Worm (Caenorhabditis elegans) whole organism, midembryonic: Measurements from ENCODE around the gene ZK792.5.

Experiments
- klf-2 ChIP-seq: fragments of 200-800 bp; sonication (Bioruptor generic); conservative IDR thresholded peaks from 2 replicates; pipeline ENCODE4 v1.3.6; 2022; ENCODE audit warnings: missing genetic modification reagents, missing genetic modification characterization, missing compliant biosample characterization
- ztf-23 ChIP-seq: fragments of 200-800 bp; sonication (Bioruptor generic); IDR thresholded peaks from 2 replicates; pipeline ENCODE4 v1.3.6; 2022; ENCODE audit warnings: missing genetic modification reagents, missing genetic modification characterization, missing compliant biosample characterization
- ztf-29 ChIP-seq: fragments of 200-800 bp; sonication (Bioruptor generic); IDR thresholded peaks from 2 replicates; pipeline ENCODE4 v1.3.6; 2022; ENCODE audit warnings: missing genetic modification reagents, missing genetic modification characterization, missing compliant biosample characterization

DNA sequence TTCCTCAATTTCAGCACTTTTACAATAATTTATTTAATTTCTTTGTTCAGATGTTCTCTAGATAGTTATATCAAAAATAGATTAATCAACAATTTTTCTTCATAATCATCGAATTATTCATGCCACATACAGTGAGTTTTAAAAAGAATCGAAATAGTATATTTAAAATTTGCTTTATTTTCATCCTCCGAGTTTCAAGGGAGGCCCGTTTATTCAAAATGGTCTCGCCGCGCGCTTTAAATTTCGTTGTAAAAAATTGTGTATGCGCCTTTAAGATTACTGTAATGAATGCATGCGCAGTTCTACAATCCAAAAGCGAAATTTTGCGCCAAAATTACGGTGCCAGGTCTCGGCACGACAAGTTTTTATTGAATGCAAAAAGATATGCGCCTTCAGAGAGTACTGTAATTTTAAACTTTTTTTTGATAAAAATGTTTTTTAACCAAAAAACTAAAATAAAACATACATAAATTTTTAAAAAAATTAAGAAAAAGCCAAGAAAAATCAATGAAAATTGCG lies 28.1 kb downstream of the ZK792.5 start, which contains the start of gene ZK792.1:
- TF ChIP-seq klf-2 (GFP tag; lab: Robert Waterston, UW) (no peak), ztf-23 (no peak), ztf-29 (no peak)
